Worm (Caenorhabditis elegans) whole organism, L3 larva: ENCODE results near the gene ZK792.7.

Experiments
- aly-2 ChIP-seq: fragments of 150-350 bp; optimal IDR thresholded peaks from 2 replicates; lab custom pipeline; 2014; ENCODE audit warnings: missing biosample characterization, missing genetic modification characterization
- ama-1 ChIP-seq: fragments of 150-350 bp; optimal IDR thresholded peaks from 2 replicates; lab custom pipeline; 2018
- ceh-16 ChIP-seq: sonication (generic microtip); optimal IDR thresholded peaks from 2 replicates; lab custom pipeline; 2017; ENCODE audit warnings: missing biosample characterization, missing genetic modification characterization
- daf-12 ChIP-seq: fragments of 150-350 bp; optimal IDR thresholded peaks from 2 replicates; lab custom pipeline; 2014; ENCODE audit warnings: missing biosample characterization, missing genetic modification reagents, missing genetic modification characterization
- egl-27 ChIP-seq: sonication (generic microtip); optimal IDR thresholded peaks from 4 replicates; lab custom pipeline; 2017; ENCODE audit warnings: missing biosample characterization, missing genetic modification reagents, missing genetic modification characterization
- egl-5 ChIP-seq: fragments of 150-350 bp; optimal IDR thresholded peaks from 2 replicates; lab custom pipeline; 2017; ENCODE audit warnings: missing biosample characterization, missing genetic modification reagents, missing genetic modification characterization, inconsistent platforms
- elt-1 ChIP-seq: fragments of 150-350 bp; optimal IDR thresholded peaks from 2 replicates; lab custom pipeline; 2014; ENCODE audit warnings: missing biosample characterization, missing genetic modification characterization
- elt-2 ChIP-seq: sonication (generic microtip); optimal IDR thresholded peaks from 2 replicates; lab custom pipeline; 2016; ENCODE audit warnings: missing genetic modification reagents, mild to moderate bottlenecking, missing genetic modification characterization, missing compliant biosample characterization
- elt-3 ChIP-seq, 3 experiments: fragments of 150-350 bp in 1 of 3; sonication (generic microtip) in 2 of 3; optimal IDR thresholded peaks; 2 replicates in 2 of 3; 4 replicates in 1 of 3; lab custom pipeline; 2014 to 2017; ENCODE audit warnings: missing biosample characterization in 3 of 3, missing genetic modification characterization in 3 of 3
- eor-1 ChIP-seq, 2 experiments: fragments of 150-350 bp; optimal IDR thresholded peaks; 2 replicates each; lab custom pipeline; 2014 to 2018; ENCODE audit warnings: missing biosample characterization in 2 of 2, missing genetic modification characterization in 2 of 2
- fos-1 ChIP-seq: fragments of 150-350 bp; optimal IDR thresholded peaks from 2 replicates; lab custom pipeline; 2014; ENCODE audit warnings: missing biosample characterization, missing genetic modification characterization
- jun-1 ChIP-seq: fragments of 150-350 bp; optimal IDR thresholded peaks from 2 replicates; lab custom pipeline; 2014; ENCODE audit warnings: missing biosample characterization, missing genetic modification reagents, missing genetic modification characterization
- lin-39 ChIP-seq: fragments of 150-350 bp; optimal IDR thresholded peaks from 2 replicates; lab custom pipeline; 2018; ENCODE audit warnings: missing biosample characterization, missing genetic modification reagents, missing genetic modification characterization
- mdl-1 ChIP-seq: fragments of 150-350 bp; optimal IDR thresholded peaks from 2 replicates; lab custom pipeline; 2014; ENCODE audit warnings: missing biosample characterization, missing genetic modification characterization
- mml-1 ChIP-seq: fragments of 150-350 bp; sonication (generic microtip); optimal IDR thresholded peaks from 3 replicates; lab custom pipeline; 2014; ENCODE audit warnings: missing biosample characterization, missing genetic modification characterization
- nfya-1 ChIP-seq: sonication (generic microtip); optimal IDR thresholded peaks from 2 replicates; lab custom pipeline; 2017; ENCODE audit warnings: missing genetic modification characterization, mild to moderate bottlenecking, missing compliant biosample characterization, antibody characterized with exemption, moderate library complexity; ENCODE audit not compliant: insufficient read depth
- nhr-11 ChIP-seq: fragments of 150-350 bp; optimal IDR thresholded peaks from 2 replicates; lab custom pipeline; 2014; ENCODE audit warnings: missing biosample characterization, missing genetic modification characterization
- nhr-12 ChIP-seq: fragments of 150-350 bp; optimal IDR thresholded peaks from 2 replicates; lab custom pipeline; 2014; ENCODE audit warnings: missing biosample characterization, missing genetic modification characterization
- nhr-23 ChIP-seq: fragments of 150-350 bp; optimal IDR thresholded peaks from 2 replicates; lab custom pipeline; 2014; ENCODE audit warnings: missing biosample characterization, missing genetic modification reagents, missing genetic modification characterization
- nhr-237 ChIP-seq: fragments of 150-350 bp; optimal IDR thresholded peaks from 2 replicates; lab custom pipeline; 2014; ENCODE audit warnings: missing biosample characterization, missing genetic modification characterization
- nhr-28 ChIP-seq: fragments of 150-350 bp; optimal IDR thresholded peaks from 2 replicates; lab custom pipeline; 2014; ENCODE audit warnings: missing biosample characterization, missing genetic modification characterization
- nhr-43 ChIP-seq: sonication (generic microtip); optimal IDR thresholded peaks from 2 replicates; lab custom pipeline; 2016; ENCODE audit warnings: mild to moderate bottlenecking, missing genetic modification characterization, missing compliant biosample characterization; ENCODE audit not compliant: poor library complexity, severe bottlenecking
- nhr-67 ChIP-seq: fragments of 150-350 bp; optimal IDR thresholded peaks from 2 replicates; lab custom pipeline; 2014; ENCODE audit warnings: missing biosample characterization, missing genetic modification characterization
- nhr-77 ChIP-seq: fragments of 150-350 bp; optimal IDR thresholded peaks from 2 replicates; lab custom pipeline; 2014; ENCODE audit warnings: missing biosample characterization, missing genetic modification characterization
- pha-4 ChIP-seq: fragments of 150-350 bp; optimal IDR thresholded peaks from 2 replicates; lab custom pipeline; 2014; ENCODE audit warnings: missing biosample characterization, missing genetic modification reagents, missing genetic modification characterization
- snpc-4 ChIP-seq: fragments of 150-350 bp; optimal IDR thresholded peaks from 2 replicates; lab custom pipeline; 2014; ENCODE audit warnings: missing biosample characterization, missing genetic modification characterization
- tbx-2 ChIP-seq: sonication (generic microtip); optimal IDR thresholded peaks from 2 replicates; lab custom pipeline; 2016; ENCODE audit warnings: mild to moderate bottlenecking, missing genetic modification characterization, missing compliant biosample characterization
- unc-39 ChIP-seq: sonication (generic microtip); optimal IDR thresholded peaks from 4 replicates; lab custom pipeline; 2017; ENCODE audit warnings: missing biosample characterization, missing genetic modification characterization
- zag-1 ChIP-seq: fragments of 150-350 bp; optimal IDR thresholded peaks from 2 replicates; lab custom pipeline; 2014; ENCODE audit warnings: missing biosample characterization, missing genetic modification characterization
- ztf-11 ChIP-seq: fragments of 150-350 bp; optimal IDR thresholded peaks from 2 replicates; lab custom pipeline; 2014; ENCODE audit warnings: missing biosample characterization, missing genetic modification characterization

ZK792.7 gene

DNA sequence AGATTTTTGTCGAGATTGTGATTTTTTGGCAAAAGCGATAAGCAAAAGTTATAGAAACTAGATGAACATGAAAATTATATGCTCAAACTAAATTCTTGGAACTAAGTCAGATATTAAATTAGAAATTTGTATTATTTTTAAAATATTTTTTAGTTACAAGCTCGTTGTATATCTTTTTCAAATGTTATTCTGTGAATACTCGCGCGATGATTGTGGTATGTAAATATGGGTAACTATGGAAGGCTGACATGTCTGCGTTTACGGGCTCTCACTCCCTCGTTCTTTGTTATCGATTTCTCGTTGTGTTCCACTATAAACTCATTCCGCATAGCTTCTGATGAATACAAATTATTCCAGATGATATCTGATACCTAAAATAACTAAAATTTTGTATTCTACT lies at the start of gene ZK792.7:
Gene ZK792.7 (plus strand): TSS at position 301 of the 400 bp plus-strand sequence.
- TF ChIP-seq nhr-77 (tag; lab: Kevin White, UChicago) (no peak), elt-1 (tag; lab: Kevin White, UChicago) (no peak), daf-12 (tag; lab: Kevin White, UChicago) (no peak), nhr-28 (no peak), zag-1 (no peak), nhr-23 (no peak), aly-2 (no peak), egl-27 (tag; lab: Kevin White, UChicago) (no peak), mml-1 (tag; lab: Kevin White, UChicago) (no peak), nhr-67 (tag; lab: Kevin White, UChicago) (no peak), jun-1 (tag; lab: Kevin White, UChicago) (no peak), ama-1 (lab: Kevin White, UChicago) (no peak), nhr-237 (tag; lab: Kevin White, UChicago) (no peak), pha-4 (no peak), eor-1 (tag; optimal IDR thresholded peaks at IDR 0.05; lab: Kevin White, UChicago) (no peak), nhr-12 (tag; lab: Kevin White, UChicago) (no peak), unc-39 (no peak), nfya-1 (no peak), snpc-4 (tag; lab: Kevin White, UChicago) (no peak)

DNA sequence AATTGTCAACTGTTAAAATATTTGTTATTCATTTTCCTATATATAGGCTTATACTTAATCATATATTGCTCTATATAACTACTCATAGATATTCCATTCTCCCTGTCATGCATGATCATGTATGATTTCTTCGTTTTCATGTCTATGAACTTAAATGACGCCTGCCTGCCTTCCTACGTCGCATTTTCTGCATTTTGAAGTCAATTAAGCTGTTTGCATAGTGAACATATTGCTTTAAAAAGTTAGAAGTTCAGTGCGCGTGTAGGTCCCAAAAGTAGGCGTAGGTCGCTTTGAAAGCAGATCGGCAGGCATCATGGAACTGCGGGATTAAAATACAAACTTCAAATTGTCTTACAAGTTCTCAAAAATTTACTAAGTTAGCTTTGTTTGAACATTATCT lies 49.5 kb upstream of the ZK792.7 start:
- no peak for TF ChIP-seq unc-39
- no peak for TF ChIP-seq elt-3 (tag; optimal IDR thresholded peaks at IDR 0.05; lab: Kevin White, UChicago)
- no peak for TF ChIP-seq lin-39 (tag; lab: Kevin White, UChicago)
- TF ChIP-seq ama-1 (lab: Kevin White, UChicago) = peak; percentile 14
- TF ChIP-seq nhr-12 (tag; lab: Kevin White, UChicago) = no peak
- TF ChIP-seq mml-1 (tag; lab: Kevin White, UChicago) = no peak

DNA sequence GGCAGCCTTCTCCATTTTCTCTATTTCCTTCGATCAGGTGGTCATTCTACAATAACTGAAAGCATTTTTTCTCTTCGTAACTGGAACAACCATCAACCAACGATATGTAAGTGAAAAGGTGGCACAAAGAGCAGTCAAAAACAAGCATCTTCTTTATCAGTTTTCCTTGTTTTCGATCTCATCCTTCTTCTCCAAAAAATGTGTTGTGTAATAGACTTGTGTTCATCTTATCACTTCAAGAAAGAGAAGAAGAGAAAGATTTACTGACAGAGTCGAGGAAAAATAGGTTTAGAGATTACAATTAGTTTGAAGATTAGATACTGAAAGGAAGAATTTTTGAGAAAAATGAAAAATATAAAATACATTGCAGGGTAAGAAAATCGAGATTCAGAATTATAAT lies 48.9 kb upstream of the ZK792.7 start:
- no peak for TF ChIP-seq aly-2
- peak; percentile 39 for TF ChIP-seq egl-5
- TF ChIP-seq nhr-43 (tag; lab: Kevin White, UChicago) = no peak
- peak; percentile 26 for TF ChIP-seq nhr-11 (tag; lab: Kevin White, UChicago)
- TF ChIP-seq elt-2 = peak; percentile 3
- peak; percentile 14 for TF ChIP-seq ama-1 (lab: Kevin White, UChicago)

ce11 chrIV:11646908-11647307 lies 47.3 kb upstream of the ZK792.7 start:
- TF ChIP-seq egl-5 (peak; percentile 62), aly-2 (no peak)

- peak; percentile 12 for TF ChIP-seq nhr-11 (tag; lab: Kevin White, UChicago)
- no peak for TF ChIP-seq mdl-1 (tag; lab: Kevin White, UChicago)
- no peak for TF ChIP-seq tbx-2 (tag; lab: Kevin White, UChicago)
- TF ChIP-seq lin-39 (tag; lab: Kevin White, UChicago) = no peak
- no peak for TF ChIP-seq daf-12 (tag; lab: Kevin White, UChicago)
- no peak for TF ChIP-seq ceh-16 (tag; lab: Kevin White, UChicago)
- no peak for TF ChIP-seq nhr-77 (tag; lab: Kevin White, UChicago)
- no peak for TF ChIP-seq ztf-11
- TF ChIP-seq unc-39 = no peak
- peak; percentile 2 for TF ChIP-seq nfya-1
- TF ChIP-seq nhr-23 = no peak
- no peak for TF ChIP-seq fos-1 (tag; lab: Kevin White, UChicago)
Measured at ce11 chrIV:11649031-11649430, 45.2 kb upstream of the ZK792.7 start, which contains the start of gene ZK809.8. ZK809.8 (minus strand) TSS chrIV:11649064.

DNA sequence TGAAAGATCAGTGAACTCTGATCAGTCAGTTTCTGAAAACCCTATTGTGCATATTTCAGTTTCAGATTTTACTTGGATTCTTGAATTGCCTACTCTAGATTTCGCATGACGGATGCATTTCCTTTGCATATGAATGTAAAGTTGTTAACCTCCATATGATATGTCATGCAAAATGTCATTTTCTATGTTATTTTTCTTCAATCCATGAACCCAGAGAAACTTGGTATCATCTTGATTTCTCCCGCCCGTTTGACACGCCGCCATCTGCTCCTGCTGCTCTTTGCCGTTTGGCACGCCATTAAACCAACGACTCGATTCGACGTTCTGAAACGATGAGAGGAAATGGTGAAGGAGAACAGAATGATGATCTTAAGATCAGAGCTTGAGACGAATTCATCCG lies 43.9 kb upstream of the ZK792.7 start:
- TF ChIP-seq eor-1 (tag; optimal IDR thresholded peaks at IDR 0.05; lab: Kevin White, UChicago) (no peak), lin-39 (tag; lab: Kevin White, UChicago) (no peak)

DNA sequence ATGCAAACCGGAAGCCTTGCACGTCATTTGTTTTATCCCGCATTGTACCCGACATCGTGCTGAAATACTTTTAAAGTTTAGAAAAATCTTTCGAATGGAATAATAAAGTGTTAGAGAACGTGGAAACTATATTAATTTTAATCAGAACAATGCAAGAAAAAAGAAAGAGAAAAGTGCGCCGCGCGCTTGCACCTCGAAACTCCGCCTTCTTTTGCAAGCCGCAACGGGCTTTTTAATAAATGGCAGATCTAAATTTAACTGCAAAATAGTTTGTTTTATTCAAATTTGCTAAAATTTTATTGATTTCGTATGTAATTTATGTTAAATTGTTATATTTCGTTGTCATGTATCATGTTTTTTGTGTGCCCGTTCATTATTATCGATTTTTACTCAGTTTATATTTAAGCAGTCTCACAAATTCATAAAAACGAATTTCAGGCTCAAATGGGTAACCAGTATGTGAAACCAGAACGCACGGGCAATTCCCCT lies 42.2 kb upstream of the ZK792.7 start, which contains the start of the genes acl-3 and ndub-6:
Gene acl-3 (minus strand): TSS at position 59 of the 489 bp plus-strand sequence.
Gene ndub-6 (plus strand): TSS at position 439 of the 489 bp plus-strand sequence.
- TF ChIP-seq pha-4 (peak; percentile 16), ama-1 (lab: Kevin White, UChicago) (no peak), nhr-11 (tag; lab: Kevin White, UChicago) (no peak)
